Worm (Caenorhabditis elegans): ENCODE results near the gene F53B2.8.
"Not testable (repeated sequence)": the region's sequence is repeated elsewhere in the genome, so short reads cannot be mapped to it uniquely, and the experiment has no call there.

ce11 chrIV:12505397-12505796 is 21.8 kb downstream of the F53B2.8 start, which contains the start of gene sru-17:
- not testable (repeated sequence) for TF ChIP-seq lsy-2, nhr-76 (tag; optimal IDR thresholded peaks at IDR 0.05)

All from whole organism, mixed stage, embryonic.